Worm (Caenorhabditis elegans) whole organism, L3 larva: ENCODE results near the gene nhr-122.

Experiments
- R02D3.7 ChIP-seq: fragments of 150-350 bp; optimal IDR thresholded peaks from 2 replicates; lab custom pipeline; 2014; ENCODE audit warnings: missing biosample characterization, missing genetic modification characterization
- aly-2 ChIP-seq: fragments of 150-350 bp; optimal IDR thresholded peaks from 2 replicates; lab custom pipeline; 2014; ENCODE audit warnings: missing biosample characterization, missing genetic modification characterization
- ama-1 ChIP-seq: fragments of 150-350 bp; optimal IDR thresholded peaks from 2 replicates; lab custom pipeline; 2018
- ceh-16 ChIP-seq: sonication (generic microtip); optimal IDR thresholded peaks from 2 replicates; lab custom pipeline; 2017; ENCODE audit warnings: missing biosample characterization, missing genetic modification characterization
- ceh-28 ChIP-seq: fragments of 150-350 bp; optimal IDR thresholded peaks from 2 replicates; lab custom pipeline; 2014; ENCODE audit warnings: missing biosample characterization, missing genetic modification reagents, missing genetic modification characterization
- ceh-82 ChIP-seq: fragments of 150-350 bp; optimal IDR thresholded peaks from 2 replicates; lab custom pipeline; 2014; ENCODE audit warnings: missing biosample characterization, missing genetic modification characterization
- ceh-9 ChIP-seq: sonication (generic microtip); optimal IDR thresholded peaks from 2 replicates; lab custom pipeline; 2018; ENCODE audit warnings: missing biosample characterization, missing genetic modification characterization
- daf-12 ChIP-seq: fragments of 150-350 bp; optimal IDR thresholded peaks from 2 replicates; lab custom pipeline; 2014; ENCODE audit warnings: missing biosample characterization, missing genetic modification reagents, missing genetic modification characterization
- egl-27 ChIP-seq: sonication (generic microtip); optimal IDR thresholded peaks from 4 replicates; lab custom pipeline; 2017; ENCODE audit warnings: missing biosample characterization, missing genetic modification reagents, missing genetic modification characterization
- egl-5 ChIP-seq: fragments of 150-350 bp; optimal IDR thresholded peaks from 2 replicates; lab custom pipeline; 2017; ENCODE audit warnings: missing biosample characterization, missing genetic modification reagents, missing genetic modification characterization, inconsistent platforms
- elt-1 ChIP-seq: fragments of 150-350 bp; optimal IDR thresholded peaks from 2 replicates; lab custom pipeline; 2014; ENCODE audit warnings: missing biosample characterization, missing genetic modification characterization
- elt-2 ChIP-seq: sonication (generic microtip); optimal IDR thresholded peaks from 2 replicates; lab custom pipeline; 2016; ENCODE audit warnings: missing genetic modification reagents, mild to moderate bottlenecking, missing genetic modification characterization, missing compliant biosample characterization
- elt-3 ChIP-seq, 3 experiments: fragments of 150-350 bp in 1 of 3; sonication (generic microtip) in 2 of 3; optimal IDR thresholded peaks; 2 replicates in 2 of 3; 4 replicates in 1 of 3; lab custom pipeline; 2014 to 2017; ENCODE audit warnings: missing biosample characterization in 3 of 3, missing genetic modification characterization in 3 of 3
- eor-1 ChIP-seq, 2 experiments: fragments of 150-350 bp; optimal IDR thresholded peaks; 2 replicates each; lab custom pipeline; 2014 to 2018; ENCODE audit warnings: missing biosample characterization in 2 of 2, missing genetic modification characterization in 2 of 2
- fkh-2 ChIP-seq: fragments of 150-350 bp; optimal IDR thresholded peaks from 2 replicates; lab custom pipeline; 2014; ENCODE audit warnings: missing biosample characterization, missing genetic modification reagents, missing genetic modification characterization
- hmg-11 ChIP-seq: sonication (generic microtip); optimal IDR thresholded peaks from 2 replicates; lab custom pipeline; 2016; ENCODE audit warnings: missing genetic modification characterization, missing compliant biosample characterization
- jun-1 ChIP-seq: fragments of 150-350 bp; optimal IDR thresholded peaks from 2 replicates; lab custom pipeline; 2014; ENCODE audit warnings: missing biosample characterization, missing genetic modification reagents, missing genetic modification characterization
- lin-15B ChIP-seq: fragments of 150-350 bp; optimal IDR thresholded peaks from 2 replicates; lab custom pipeline; 2014; ENCODE audit warnings: missing biosample characterization, missing genetic modification characterization
- lsy-12 ChIP-seq: sonication (generic microtip); optimal IDR thresholded peaks from 2 replicates; lab custom pipeline; 2016; ENCODE audit warnings: mild to moderate bottlenecking, missing genetic modification characterization, missing compliant biosample characterization
- mdl-1 ChIP-seq: fragments of 150-350 bp; optimal IDR thresholded peaks from 2 replicates; lab custom pipeline; 2014; ENCODE audit warnings: missing biosample characterization, missing genetic modification characterization
- mml-1 ChIP-seq: fragments of 150-350 bp; sonication (generic microtip); optimal IDR thresholded peaks from 3 replicates; lab custom pipeline; 2014; ENCODE audit warnings: missing biosample characterization, missing genetic modification characterization
- nfya-1 ChIP-seq: sonication (generic microtip); optimal IDR thresholded peaks from 2 replicates; lab custom pipeline; 2017; ENCODE audit warnings: missing genetic modification characterization, mild to moderate bottlenecking, missing compliant biosample characterization, antibody characterized with exemption, moderate library complexity; ENCODE audit not compliant: insufficient read depth
- nhr-11 ChIP-seq: fragments of 150-350 bp; optimal IDR thresholded peaks from 2 replicates; lab custom pipeline; 2014; ENCODE audit warnings: missing biosample characterization, missing genetic modification characterization
- nhr-12 ChIP-seq: fragments of 150-350 bp; optimal IDR thresholded peaks from 2 replicates; lab custom pipeline; 2014; ENCODE audit warnings: missing biosample characterization, missing genetic modification characterization
- nhr-23 ChIP-seq: fragments of 150-350 bp; optimal IDR thresholded peaks from 2 replicates; lab custom pipeline; 2014; ENCODE audit warnings: missing biosample characterization, missing genetic modification reagents, missing genetic modification characterization
- nhr-237 ChIP-seq: fragments of 150-350 bp; optimal IDR thresholded peaks from 2 replicates; lab custom pipeline; 2014; ENCODE audit warnings: missing biosample characterization, missing genetic modification characterization
- nhr-25 ChIP-seq: sonication (generic microtip); optimal IDR thresholded peaks from 2 replicates; lab custom pipeline; 2017; ENCODE audit warnings: missing biosample characterization, missing genetic modification characterization
- nhr-28 ChIP-seq: fragments of 150-350 bp; optimal IDR thresholded peaks from 2 replicates; lab custom pipeline; 2014; ENCODE audit warnings: missing biosample characterization, missing genetic modification characterization
- nhr-43 ChIP-seq: sonication (generic microtip); optimal IDR thresholded peaks from 2 replicates; lab custom pipeline; 2016; ENCODE audit warnings: mild to moderate bottlenecking, missing genetic modification characterization, missing compliant biosample characterization; ENCODE audit not compliant: poor library complexity, severe bottlenecking
- nhr-67 ChIP-seq: fragments of 150-350 bp; optimal IDR thresholded peaks from 2 replicates; lab custom pipeline; 2014; ENCODE audit warnings: missing biosample characterization, missing genetic modification characterization
- nhr-77 ChIP-seq: fragments of 150-350 bp; optimal IDR thresholded peaks from 2 replicates; lab custom pipeline; 2014; ENCODE audit warnings: missing biosample characterization, missing genetic modification characterization
- pha-4 ChIP-seq: fragments of 150-350 bp; optimal IDR thresholded peaks from 2 replicates; lab custom pipeline; 2014; ENCODE audit warnings: missing biosample characterization, missing genetic modification reagents, missing genetic modification characterization
- pqm-1 ChIP-seq: fragments of 150-350 bp; optimal IDR thresholded peaks from 2 replicates; lab custom pipeline; 2017; ENCODE audit warnings: missing biosample characterization, missing genetic modification characterization, inconsistent platforms
- sea-2 ChIP-seq: fragments of 150-350 bp; sonication (generic microtip); optimal IDR thresholded peaks from 4 replicates; lab custom pipeline; 2014; ENCODE audit warnings: missing biosample characterization, missing genetic modification reagents, missing genetic modification characterization
- snpc-4 ChIP-seq: fragments of 150-350 bp; optimal IDR thresholded peaks from 2 replicates; lab custom pipeline; 2014; ENCODE audit warnings: missing biosample characterization, missing genetic modification characterization
- tbx-2 ChIP-seq: sonication (generic microtip); optimal IDR thresholded peaks from 2 replicates; lab custom pipeline; 2016; ENCODE audit warnings: mild to moderate bottlenecking, missing genetic modification characterization, missing compliant biosample characterization
- unc-39 ChIP-seq: sonication (generic microtip); optimal IDR thresholded peaks from 4 replicates; lab custom pipeline; 2017; ENCODE audit warnings: missing biosample characterization, missing genetic modification characterization
- unc-62 ChIP-seq: fragments of 150-350 bp; sonication (generic microtip); optimal IDR thresholded peaks from 4 replicates; lab custom pipeline; 2014; ENCODE audit warnings: missing biosample characterization, missing genetic modification reagents, missing genetic modification characterization
- ztf-11 ChIP-seq: fragments of 150-350 bp; optimal IDR thresholded peaks from 2 replicates; lab custom pipeline; 2014; ENCODE audit warnings: missing biosample characterization, missing genetic modification characterization
- ztf-4 ChIP-seq: fragments of 150-350 bp; optimal IDR thresholded peaks from 2 replicates; lab custom pipeline; 2014; ENCODE audit warnings: missing biosample characterization, missing genetic modification characterization

The nhr-122 gene

DNA sequence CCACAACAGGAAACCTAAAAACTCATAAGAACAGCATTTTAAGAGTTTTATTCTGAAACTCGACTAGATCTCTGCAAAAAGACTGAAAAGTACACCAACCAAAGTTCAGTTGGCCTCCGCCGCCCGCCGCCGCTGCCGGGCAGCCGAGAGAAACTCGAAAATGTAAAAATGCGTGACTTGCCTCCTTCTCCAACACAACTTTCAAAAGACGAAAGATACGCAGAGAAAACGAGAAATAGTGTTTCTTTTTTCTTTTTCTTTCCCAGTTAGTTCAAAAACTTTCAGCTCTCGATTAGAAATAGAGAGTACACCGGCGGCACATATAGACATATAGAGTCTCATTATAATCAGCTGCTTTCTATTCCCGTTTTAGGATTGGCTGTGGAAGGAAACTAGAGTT is 36.1 kb downstream of the nhr-122 start (continued):
- TF ChIP-seq elt-1 (tag; lab: Kevin White, UChicago) (no peak), nhr-23 (tag; lab: Kevin White, UChicago) (no peak), aly-2 (tag; lab: Kevin White, UChicago) (no peak), fkh-2 (tag; lab: Kevin White, UChicago) (no peak), tbx-2 (tag; lab: Kevin White, UChicago) (no peak), lin-15B (tag; lab: Kevin White, UChicago) (peak; percentile 29), egl-27 (tag; lab: Kevin White, UChicago) (no peak), ceh-16 (tag; lab: Kevin White, UChicago) (no peak), mml-1 (no peak), ztf-11 (tag; lab: Kevin White, UChicago) (no peak), nhr-12 (tag; lab: Kevin White, UChicago) (no peak), eor-1 (tag; optimal IDR thresholded peaks at IDR 0.05; lab: Kevin White, UChicago) (no peak), pha-4 (tag; lab: Kevin White, UChicago) (peak; percentile 62), nfya-1 (tag; lab: Kevin White, UChicago) (peak; percentile 11), nhr-237 (tag; lab: Kevin White, UChicago) (no peak), ceh-9 (tag; lab: Kevin White, UChicago) (no peak), pqm-1 (peak; percentile 5)

DNA sequence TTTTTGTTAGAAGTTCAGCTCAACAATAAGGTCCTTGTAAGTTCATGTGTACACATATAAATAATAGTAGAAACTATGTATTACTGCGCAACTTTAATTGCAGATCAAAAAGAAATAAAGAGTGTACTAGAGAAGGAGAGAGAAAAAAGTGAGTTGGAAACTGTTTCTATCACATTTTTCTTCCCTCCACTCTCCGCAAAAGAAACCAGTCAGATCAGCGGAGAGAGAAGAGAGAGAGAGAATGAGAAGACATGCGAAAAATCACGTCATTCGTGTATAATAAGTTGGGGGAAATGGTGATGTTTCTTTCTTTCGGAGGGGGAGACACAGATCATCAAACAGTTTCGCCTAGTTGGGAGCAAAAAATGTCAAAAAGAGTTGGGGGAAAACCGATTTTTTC is 41.6 kb downstream of the nhr-122 start:
- TF ChIP-seq elt-2 (tag; lab: Kevin White, UChicago), result peak; percentile 42
- TF ChIP-seq nhr-25 (tag; lab: Kevin White, UChicago), result peak; percentile 79
- peak; percentile 2 for TF ChIP-seq nhr-43 (tag; lab: Kevin White, UChicago)
- no peak for TF ChIP-seq tbx-2 (tag; lab: Kevin White, UChicago)
- no peak for TF ChIP-seq ceh-16 (tag; lab: Kevin White, UChicago)
- TF ChIP-seq unc-39 (tag; lab: Kevin White, UChicago), result no peak
- TF ChIP-seq nfya-1 (tag; lab: Kevin White, UChicago), result peak; percentile 43
- no peak for TF ChIP-seq pqm-1
- peak; percentile 61 for TF ChIP-seq nhr-23 (tag; lab: Kevin White, UChicago)
- TF ChIP-seq daf-12, result no peak
- TF ChIP-seq egl-5 (tag; lab: Kevin White, UChicago), result no peak
- TF ChIP-seq egl-27 (tag; lab: Kevin White, UChicago), result no peak
- TF ChIP-seq ama-1 (lab: Kevin White, UChicago), result no peak
- TF ChIP-seq pha-4 (tag; lab: Kevin White, UChicago), result peak; percentile 67
- TF ChIP-seq jun-1 (tag; lab: Kevin White, UChicago), result peak; percentile 5
- no peak for TF ChIP-seq unc-62 (GFP tag; lab: Kevin White, UChicago)

DNA sequence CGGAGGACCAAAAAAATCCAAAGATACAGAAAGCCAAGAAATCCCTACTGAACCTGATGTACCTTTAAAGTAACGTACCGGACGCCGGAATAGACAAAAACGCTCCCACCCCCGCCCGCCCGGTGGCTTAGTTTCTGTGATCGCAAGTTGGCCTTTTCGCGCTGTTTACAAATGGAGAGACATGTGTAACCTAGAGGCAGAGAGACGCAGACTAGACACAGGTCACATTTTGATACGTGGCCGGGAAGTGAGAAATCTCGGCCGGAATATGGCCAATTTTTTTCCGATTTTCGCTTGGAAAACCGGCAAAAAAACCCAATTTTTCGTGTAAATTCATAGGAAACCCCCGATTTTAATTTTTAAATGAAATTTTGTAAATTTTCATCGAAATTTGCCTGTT is 43.4 kb downstream of the nhr-122 start:
- TF ChIP-seq ceh-82 (no peak), nhr-67 (tag; lab: Kevin White, UChicago) (no peak), nhr-23 (tag; lab: Kevin White, UChicago) (peak; percentile 37), mdl-1 (tag; lab: Kevin White, UChicago) (no peak), hmg-11 (tag; lab: Kevin White, UChicago) (no peak), nhr-11 (tag; lab: Kevin White, UChicago) (no peak), elt-3 (tag; optimal IDR thresholded peaks at IDR 0.05; lab: Kevin White, UChicago) (no peak), mml-1 (no peak), pha-4 (tag; lab: Kevin White, UChicago) (peak; percentile 88), unc-39 (tag; lab: Kevin White, UChicago) (no peak), snpc-4 (no peak), ama-1 (lab: Kevin White, UChicago) (no peak), lin-15B (tag; lab: Kevin White, UChicago) (no peak)

DNA sequence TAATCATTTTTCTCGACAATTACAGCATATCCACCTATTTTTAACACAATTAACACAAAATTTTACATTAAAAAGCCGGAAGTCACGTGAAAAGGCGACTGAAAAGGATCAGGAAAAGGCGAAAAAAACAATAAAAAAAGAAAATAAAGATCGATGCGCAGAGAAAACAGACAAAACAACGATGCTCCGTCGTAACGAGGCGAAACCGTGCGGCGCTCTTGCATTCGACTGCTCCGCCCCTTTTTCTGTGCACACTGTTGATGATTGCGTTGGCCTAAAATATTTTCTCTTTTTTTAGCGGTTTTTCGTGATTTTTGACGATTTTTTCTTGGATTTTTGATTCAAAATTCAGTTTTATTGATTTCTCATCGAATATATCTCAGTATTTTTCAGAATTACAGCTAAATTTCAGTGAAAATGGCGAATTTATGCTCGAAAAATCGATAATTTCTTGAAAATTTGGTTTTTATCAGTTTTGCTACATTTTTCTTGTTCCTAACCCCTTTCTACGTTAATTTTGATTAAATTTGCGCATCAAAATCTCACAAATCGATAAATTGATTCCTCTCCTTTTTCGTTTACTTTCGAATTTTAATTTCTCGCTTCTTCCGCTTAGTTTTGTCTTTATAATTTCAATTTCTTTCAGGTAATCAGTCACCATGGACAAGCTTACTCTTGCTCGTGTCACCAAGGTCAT is 45.5 kb downstream of the nhr-122 start, which contains the start of gene rps-28:
rps-28 (plus strand) TSS at position 647 of the 697 bp plus-strand sequence.
- peak; percentile 90 for TF ChIP-seq ceh-82
- peak; percentile 94 for TF ChIP-seq lsy-12 (tag; lab: Kevin White, UChicago)
- TF ChIP-seq nhr-12 (tag; lab: Kevin White, UChicago), result no peak
- TF ChIP-seq ztf-4 (tag; lab: Kevin White, UChicago), result peak; percentile 89
- TF ChIP-seq daf-12, result no peak
- TF ChIP-seq mml-1, result no peak
- TF ChIP-seq nhr-77 (tag; lab: Kevin White, UChicago), result peak; percentile 79
- peak; percentile 78 for TF ChIP-seq elt-1 (tag; lab: Kevin White, UChicago)
- TF ChIP-seq tbx-2 (tag; lab: Kevin White, UChicago), result peak; percentile 80
- TF ChIP-seq mdl-1 (tag; lab: Kevin White, UChicago), result no peak
- TF ChIP-seq sea-2 (GFP tag; lab: Kevin White, UChicago), result peak; percentile 29
- peak; percentile 41 for TF ChIP-seq ztf-11 (tag; lab: Kevin White, UChicago)
- peak; percentile 80 for TF ChIP-seq egl-27 (tag; lab: Kevin White, UChicago)
- TF ChIP-seq ama-1 (lab: Kevin White, UChicago), result peak; percentile 80
- TF ChIP-seq aly-2 (tag; lab: Kevin White, UChicago), result no peak
- peak in 1 of 3 experiments; percentile 90 for TF ChIP-seq elt-3 (tag; optimal IDR thresholded peaks at IDR 0.05; lab: Kevin White, UChicago)
- TF ChIP-seq elt-2 (tag; lab: Kevin White, UChicago), result peak; percentile 86
- peak; percentile 89 for TF ChIP-seq R02D3.7 (tag; lab: Kevin White, UChicago)
- peak; percentile 100 for TF ChIP-seq egl-5 (tag; lab: Kevin White, UChicago)
- peak; percentile 91 for TF ChIP-seq ceh-28 (tag; lab: Kevin White, UChicago)
- TF ChIP-seq snpc-4, result peak; percentile 94
- TF ChIP-seq ceh-16 (tag; lab: Kevin White, UChicago), result no peak
- TF ChIP-seq jun-1 (tag; lab: Kevin White, UChicago), result peak; percentile 94
- no peak for TF ChIP-seq nhr-237 (tag; lab: Kevin White, UChicago)
- TF ChIP-seq ceh-9 (tag; lab: Kevin White, UChicago), result no peak
- TF ChIP-seq nhr-28, result no peak
- TF ChIP-seq unc-39 (tag; lab: Kevin White, UChicago), result no peak
- TF ChIP-seq unc-62 (GFP tag; lab: Kevin White, UChicago), result peak; percentile 65
- TF ChIP-seq nfya-1 (tag; lab: Kevin White, UChicago), result peak; percentile 98
- TF ChIP-seq fkh-2 (tag; lab: Kevin White, UChicago), result no peak
